Worm (Caenorhabditis elegans): ENCODE results near the gene F54B3.4.

Gene F54B3.4

DNA sequence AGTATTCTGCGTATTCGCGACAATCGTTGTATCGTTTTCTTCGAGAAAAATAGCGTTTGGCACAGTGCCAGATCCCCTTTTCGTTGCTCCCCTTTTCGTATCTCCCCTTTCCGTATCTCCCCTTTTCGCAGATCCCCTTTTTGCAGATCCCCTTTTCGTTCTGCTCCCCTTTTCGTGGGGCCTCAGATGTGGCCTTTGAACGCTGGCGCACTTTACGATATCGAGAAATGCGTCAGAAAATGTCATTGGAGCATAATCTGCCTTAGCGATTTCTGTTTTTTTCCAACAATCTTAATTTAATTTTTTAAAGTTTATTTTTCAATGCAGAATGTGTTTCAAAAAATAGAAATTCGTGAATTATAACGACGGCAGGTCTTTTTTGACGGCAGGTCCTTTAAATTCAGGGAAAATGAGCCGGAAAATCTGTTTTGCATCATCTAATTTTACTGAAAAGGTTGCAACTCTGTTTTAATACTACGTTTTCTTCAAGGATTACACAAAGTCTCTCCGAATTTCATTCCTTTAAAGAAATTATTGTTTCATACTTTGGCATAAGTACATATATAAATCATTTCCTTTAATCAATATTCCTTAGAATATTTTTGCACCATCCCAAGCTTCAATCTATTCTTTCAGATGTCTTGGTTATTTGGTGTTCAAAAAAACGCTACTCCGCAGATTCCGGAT lies 22.5 kb downstream of the F54B3.4 start, which contains the start of gene atad-3:
atad-3 (plus strand) TSS at position 637 of the 687 bp plus-strand sequence.
- TF ChIP-seq ets-4 (tag; optimal IDR thresholded peaks at IDR 0.05) (peak; percentile 92), hlh-8 (tag; optimal IDR thresholded peaks at IDR 0.05) (peak; percentile 93), gmeb-2 (tag; optimal IDR thresholded peaks at IDR 0.05) (peak; percentile 68), ceh-18 (tag; optimal IDR thresholded peaks at IDR 0.05) (peak; percentile 91), fkh-6 (tag; optimal IDR thresholded peaks at IDR 0.05) (peak; percentile 84), dmd-4 (tag; optimal IDR thresholded peaks at IDR 0.05; ENCODE audit: borderline replicate concordance) (peak; percentile 89), T23F11.4 (GFP tag; optimal IDR thresholded peaks at IDR 0.05) (peak; percentile 56), unc-42 (tag; optimal IDR thresholded peaks at IDR 0.05) (peak; percentile 93), unc-3 (GFP tag; conservative IDR thresholded peaks at IDR 0.05) (peak; percentile 95), unc-3 (tag; optimal IDR thresholded peaks at IDR 0.05) (peak; percentile 77), hlh-13 (GFP tag; optimal IDR thresholded peaks at IDR 0.05) (peak; percentile 60), K02D7.2 (tag; optimal IDR thresholded peaks at IDR 0.05) (peak; percentile 27), nfya-1 (tag; optimal IDR thresholded peaks at IDR 0.05) (peak; percentile 63), odd-2 (tag; optimal IDR thresholded peaks at IDR 0.05) (no peak), hlh-30 (tag; optimal IDR thresholded peaks at IDR 0.05; ENCODE audit: insufficient read depth) (peak; percentile 16), sdc-2 (tag; optimal IDR thresholded peaks at IDR 0.05) (peak; percentile 69), dve-1 (tag; optimal IDR thresholded peaks at IDR 0.05) (no peak), pat-9 (tag; optimal IDR thresholded peaks at IDR 0.05) (peak; percentile 58), hlh-15 (tag; optimal IDR thresholded peaks at IDR 0.05) (peak; percentile 68), Y22D7AL.16 (tag; optimal IDR thresholded peaks at IDR 0.05) (peak; percentile 56), pqm-1 (tag; optimal IDR thresholded peaks at IDR 0.05) (peak; percentile 94), C38D4.7 (GFP tag; optimal IDR thresholded peaks at IDR 0.05) (peak; percentile 55), mec-3 (tag; optimal IDR thresholded peaks at IDR 0.05; ENCODE audit: borderline replicate concordance) (peak; percentile 91), ceh-48 (tag; optimal IDR thresholded peaks at IDR 0.05) (peak; percentile 65), ref-2 (tag; optimal IDR thresholded peaks at IDR 0.05) (peak; percentile 98), ttx-3 (tag; optimal IDR thresholded peaks at IDR 0.05) (peak; percentile 62), ceh-6 (GFP tag; optimal IDR thresholded peaks at IDR 0.05) (peak; percentile 70), lin-11 (tag; optimal IDR thresholded peaks at IDR 0.05) (peak; percentile 51), K09A11.1 (tag; optimal IDR thresholded peaks at IDR 0.05; ENCODE audit: insufficient read depth) (no peak), fkh-10 (GFP tag; optimal IDR thresholded peaks at IDR 0.05) (no peak), C08G9.2 (tag; optimal IDR thresholded peaks at IDR 0.05) (peak; percentile 98), ceh-9 (tag; optimal IDR thresholded peaks at IDR 0.05) (no peak), pha-2 (tag; optimal IDR thresholded peaks at IDR 0.05) (peak; percentile 55), ceh-22 (tag; optimal IDR thresholded peaks at IDR 0.05) (no peak), unc-55 (GFP tag; optimal IDR thresholded peaks at IDR 0.05) (no peak), hlh-6 (tag; optimal IDR thresholded peaks at IDR 0.05) (peak; percentile 76), pha-4 (tag; optimal IDR thresholded peaks at IDR 0.05) (no peak), ztf-16 (tag; optimal IDR thresholded peaks at IDR 0.05) (peak; percentile 80), tbx-7 (tag; optimal IDR thresholded peaks at IDR 0.05) (peak; percentile 90), tbx-2 (tag; optimal IDR thresholded peaks at IDR 0.05) (peak; percentile 99), ceh-19 (GFP tag; optimal IDR thresholded peaks at IDR 0.05) (peak; percentile 85), lim-6 (tag; optimal IDR thresholded peaks at IDR 0.05) (peak; percentile 97), sox-2 (GFP tag; IDR thresholded peaks at IDR 0.05) (peak; percentile 76), ceh-31 (tag; optimal IDR thresholded peaks at IDR 0.05) (peak; percentile 100), ceh-2 (tag; optimal IDR thresholded peaks at IDR 0.05) (peak; percentile 95), ama-1 (optimal IDR thresholded peaks at IDR 0.05) (no peak), F13H6.1 (tag; optimal IDR thresholded peaks at IDR 0.05) (peak; percentile 95), nhr-11 (tag; optimal IDR thresholded peaks at IDR 0.05) (no peak), syd-9 (tag; optimal IDR thresholded peaks at IDR 0.05) (peak; percentile 84), pros-1 (tag; optimal IDR thresholded peaks at IDR 0.05) (no peak), ceh-30 (tag; optimal IDR thresholded peaks at IDR 0.05) (no peak), ceh-24 (tag; optimal IDR thresholded peaks at IDR 0.05) (no peak)

Data from whole organism, late embryonic.